Worm (Caenorhabditis elegans): ENCODE data around the gene str-187.

Gene str-187

ce11 chrIV:17278363-17278762, 13.0 kb downstream of the str-187 start (continued):
- TF ChIP-seq elt-1 (tag; optimal IDR thresholded peaks at IDR 0.05): peak; percentile 42
- peak; percentile 34 for TF ChIP-seq zag-1 (tag; optimal IDR thresholded peaks at IDR 0.05)
- peak; percentile 76 for TF ChIP-seq nhr-43 (tag; optimal IDR thresholded peaks at IDR 0.05; ENCODE audit: poor library complexity, severe bottlenecking)
- peak; percentile 64 for TF ChIP-seq egl-27 (tag; optimal IDR thresholded peaks at IDR 0.05)
- TF ChIP-seq ztf-4 (tag; optimal IDR thresholded peaks at IDR 0.05): peak; percentile 86
- peak; percentile 90 for TF ChIP-seq hmg-11 (tag; optimal IDR thresholded peaks at IDR 0.05)
- TF ChIP-seq pqm-1 (tag; optimal IDR thresholded peaks at IDR 0.05): peak; percentile 92
- TF ChIP-seq R02D3.7 (tag; optimal IDR thresholded peaks at IDR 0.05): peak; percentile 80
- TF ChIP-seq fkh-2 (tag; optimal IDR thresholded peaks at IDR 0.05): no peak
- TF ChIP-seq nhr-23 (tag; optimal IDR thresholded peaks at IDR 0.05): peak; percentile 98
- peak; percentile 37 for TF ChIP-seq sea-2 (GFP tag; optimal IDR thresholded peaks at IDR 0.05)
- peak; percentile 93 for TF ChIP-seq tbx-2 (tag; optimal IDR thresholded peaks at IDR 0.05)
- peak; percentile 31 for TF ChIP-seq mdl-1 (tag; optimal IDR thresholded peaks at IDR 0.05)
- TF ChIP-seq pha-4 (tag; optimal IDR thresholded peaks at IDR 0.05): peak; percentile 96
- TF ChIP-seq mml-1 (tag; optimal IDR thresholded peaks at IDR 0.05): no peak
- TF ChIP-seq ZK546.5 (tag; optimal IDR thresholded peaks at IDR 0.05): peak; percentile 49

ce11 chrIV:17278861-17279591, 13.6 kb downstream of the str-187 start, which contains the start of gene hsp-1:
Gene hsp-1, plus strand, starts transcription at chrIV:17278959.
- peak; percentile 12 for TF ChIP-seq lin-39 (tag; optimal IDR thresholded peaks at IDR 0.05)
- TF ChIP-seq nfya-1 (tag; optimal IDR thresholded peaks at IDR 0.05; ENCODE audit: insufficient read depth): no peak
- peak; percentile 88 for TF ChIP-seq ama-1 (optimal IDR thresholded peaks at IDR 0.05)

ce11 chrIV:17279592-17280440, 14.4 kb downstream of the str-187 start:
- TF ChIP-seq snpc-4 (tag; optimal IDR thresholded peaks at IDR 0.05): peak; percentile 8
- no peak for TF ChIP-seq nhr-237 (tag; optimal IDR thresholded peaks at IDR 0.05)
- no peak for TF ChIP-seq nhr-76 (tag; optimal IDR thresholded peaks at IDR 0.05)
- no peak for TF ChIP-seq mml-1 (tag; optimal IDR thresholded peaks at IDR 0.05)
- no peak for TF ChIP-seq ceh-28 (tag; optimal IDR thresholded peaks at IDR 0.05)
- TF ChIP-seq ama-1 (optimal IDR thresholded peaks at IDR 0.05): peak; percentile 26
- TF ChIP-seq egl-27 (tag; optimal IDR thresholded peaks at IDR 0.05): no peak
- no peak for TF ChIP-seq nhr-28 (tag; optimal IDR thresholded peaks at IDR 0.05)
- TF ChIP-seq lin-15B (tag; optimal IDR thresholded peaks at IDR 0.05): no peak
- no peak for TF ChIP-seq R02D3.7 (tag; optimal IDR thresholded peaks at IDR 0.05)
- TF ChIP-seq ceh-9 (tag; optimal IDR thresholded peaks at IDR 0.05): no peak
- TF ChIP-seq daf-12 (tag; optimal IDR thresholded peaks at IDR 0.05): no peak
- TF ChIP-seq ceh-16 (tag; optimal IDR thresholded peaks at IDR 0.05): peak; percentile 30
- TF ChIP-seq pqm-1 (tag; optimal IDR thresholded peaks at IDR 0.05): no peak
- TF ChIP-seq nhr-25 (tag; optimal IDR thresholded peaks at IDR 0.05): peak; percentile 45

ce11 chrIV:17280441-17280939, 15.1 kb downstream of the str-187 start:
- TF ChIP-seq jun-1 (tag; optimal IDR thresholded peaks at IDR 0.05): no peak
- TF ChIP-seq nfya-1 (tag; optimal IDR thresholded peaks at IDR 0.05; ENCODE audit: insufficient read depth): peak; percentile 1
- TF ChIP-seq ama-1 (optimal IDR thresholded peaks at IDR 0.05): peak; percentile 95
- TF ChIP-seq egl-5 (tag; optimal IDR thresholded peaks at IDR 0.05): no peak
- TF ChIP-seq R02D3.7 (tag; optimal IDR thresholded peaks at IDR 0.05): no peak
- TF ChIP-seq nhr-25 (tag; optimal IDR thresholded peaks at IDR 0.05): peak; percentile 58
- TF ChIP-seq fkh-2 (tag; optimal IDR thresholded peaks at IDR 0.05): no peak

All from whole organism, L3 larva.